Fruit fly (Drosophila melanogaster): ENCODE results near the gene Rpn10.

Rpn10 gene

dm6 chr3L:21515823-21516715 is 20.7 kb upstream of the Rpn10 start, which contains the start of the genes SAK and Cdk12:
Gene SAK (minus strand): TSS chr3L:21515887.
Gene Cdk12 (plus strand): TSS chr3L:21516306.
- TF ChIP-seq CG33017 (tag; optimal IDR thresholded peaks at IDR 0.05) (peak; percentile 89), Crg-1 (GFP tag; optimal IDR thresholded peaks at IDR 0.05) (peak; percentile 84), bab1 (GFP tag; optimal IDR thresholded peaks at IDR 0.05) (peak; percentile 91), ovo (GFP tag; optimal IDR thresholded peaks at IDR 0.05) (peak; percentile 86), CG11617 (GFP tag; optimal IDR thresholded peaks at IDR 0.05) (peak; percentile 95), CG14711 (tag; optimal IDR thresholded peaks at IDR 0.05) (peak; percentile 83), toe (GFP tag; optimal IDR thresholded peaks at IDR 0.05) (peak; percentile 85), cic (GFP tag; optimal IDR thresholded peaks at IDR 0.05) (peak; percentile 59), Hr96 (GFP tag; optimal IDR thresholded peaks at IDR 0.05) (peak; percentile 74), tj (GFP tag; optimal IDR thresholded peaks at IDR 0.05) (peak; percentile 75), CG1620 (GFP tag; optimal IDR thresholded peaks at IDR 0.05) (peak; percentile 60), CG12768 (GFP tag; optimal IDR thresholded peaks at IDR 0.05) (peak; percentile 93), CG7101 (tag; optimal IDR thresholded peaks at IDR 0.05) (peak; percentile 92), Mnt (GFP tag; optimal IDR thresholded peaks at IDR 0.05) (peak; percentile 58), CG5204 (GFP tag; optimal IDR thresholded peaks at IDR 0.05) (peak; percentile 84), CG7045 (GFP tag; optimal IDR thresholded peaks at IDR 0.05) (peak; percentile 94), pad (GFP tag; optimal IDR thresholded peaks at IDR 0.05) (peak; percentile 82), Clk (GFP tag; optimal IDR thresholded peaks at IDR 0.05) (peak; percentile 70), cnc (optimal IDR thresholded peaks at IDR 0.05) (no peak), kay (GFP tag; ENCODE audit: borderline replicate concordance) (peak; percentile 86)

- peak; percentile 45 for TF ChIP-seq CG12768 (GFP tag; optimal IDR thresholded peaks at IDR 0.05)
- no peak for TF ChIP-seq Clk (GFP tag; optimal IDR thresholded peaks at IDR 0.05)
- TF ChIP-seq Crg-1 (GFP tag; optimal IDR thresholded peaks at IDR 0.05) = peak; percentile 46
- TF ChIP-seq toe (GFP tag; optimal IDR thresholded peaks at IDR 0.05) = no peak
- peak; percentile 27 for TF ChIP-seq Mnt (GFP tag; optimal IDR thresholded peaks at IDR 0.05)
- no peak for TF ChIP-seq ovo (GFP tag; optimal IDR thresholded peaks at IDR 0.05)
- TF ChIP-seq pad (GFP tag; optimal IDR thresholded peaks at IDR 0.05) = peak; percentile 25
- TF ChIP-seq CG11617 (GFP tag; optimal IDR thresholded peaks at IDR 0.05) = peak; percentile 19
- TF ChIP-seq CG33017 (tag; optimal IDR thresholded peaks at IDR 0.05) = no peak
- no peak for TF ChIP-seq CG7045 (GFP tag; optimal IDR thresholded peaks at IDR 0.05)
- no peak for TF ChIP-seq tj (GFP tag; optimal IDR thresholded peaks at IDR 0.05)
- TF ChIP-seq CG14711 (tag; optimal IDR thresholded peaks at IDR 0.05) = peak; percentile 47
- TF ChIP-seq kay (GFP tag; ENCODE audit: borderline replicate concordance) = peak; percentile 88
- TF ChIP-seq bab1 (GFP tag; optimal IDR thresholded peaks at IDR 0.05) = peak; percentile 25
- no peak for TF ChIP-seq CG1620 (GFP tag; optimal IDR thresholded peaks at IDR 0.05)
- TF ChIP-seq cnc (optimal IDR thresholded peaks at IDR 0.05) = no peak
- peak; percentile 28 for TF ChIP-seq cic (GFP tag; optimal IDR thresholded peaks at IDR 0.05)
- peak; percentile 39 for TF ChIP-seq Hr96 (GFP tag; optimal IDR thresholded peaks at IDR 0.05)
- peak; percentile 65 for TF ChIP-seq CG7101 (tag; optimal IDR thresholded peaks at IDR 0.05)
- TF ChIP-seq CG5204 (GFP tag; optimal IDR thresholded peaks at IDR 0.05) = no peak
Measured at dm6 chr3L:21516716-21517266, 20.0 kb upstream of the Rpn10 start.

- no peak for TF ChIP-seq Clk (GFP tag; optimal IDR thresholded peaks at IDR 0.05)
- TF ChIP-seq Hr96 (GFP tag; optimal IDR thresholded peaks at IDR 0.05) = no peak
- no peak for TF ChIP-seq ovo (GFP tag; optimal IDR thresholded peaks at IDR 0.05)
- TF ChIP-seq CG1620 (GFP tag; optimal IDR thresholded peaks at IDR 0.05) = no peak
- no peak for TF ChIP-seq tj (GFP tag; optimal IDR thresholded peaks at IDR 0.05)
- no peak for TF ChIP-seq kay (GFP tag; ENCODE audit: borderline replicate concordance)
- TF ChIP-seq cic (GFP tag; optimal IDR thresholded peaks at IDR 0.05) = no peak
Measured at dm6 chr3L:21518345-21518744, 18.5 kb upstream of the Rpn10 start.

- TF ChIP-seq Crg-1 (GFP tag; optimal IDR thresholded peaks at IDR 0.05) (no peak), pad (GFP tag; optimal IDR thresholded peaks at IDR 0.05) (no peak), tj (GFP tag; optimal IDR thresholded peaks at IDR 0.05) (no peak), CG33017 (tag; optimal IDR thresholded peaks at IDR 0.05) (no peak), CG5204 (GFP tag; optimal IDR thresholded peaks at IDR 0.05) (no peak), toe (GFP tag; optimal IDR thresholded peaks at IDR 0.05) (no peak), CG7101 (tag; optimal IDR thresholded peaks at IDR 0.05) (no peak), CG11617 (GFP tag; optimal IDR thresholded peaks at IDR 0.05) (no peak)
Measured at dm6 chr3L:21523059-21523836, 13.6 kb upstream of the Rpn10 start, which contains the start of gene CG7611. Gene CG7611 (plus strand): TSS chr3L:21523186.

- TF ChIP-seq Crg-1 (GFP tag; optimal IDR thresholded peaks at IDR 0.05) (peak; percentile 31), CG1620 (GFP tag; optimal IDR thresholded peaks at IDR 0.05) (peak; percentile 18), tj (GFP tag; optimal IDR thresholded peaks at IDR 0.05) (no peak), CG7045 (GFP tag; optimal IDR thresholded peaks at IDR 0.05) (peak; percentile 24), pad (GFP tag; optimal IDR thresholded peaks at IDR 0.05) (no peak), cnc (optimal IDR thresholded peaks at IDR 0.05) (no peak), CG14711 (tag; optimal IDR thresholded peaks at IDR 0.05) (no peak), CG11617 (GFP tag; optimal IDR thresholded peaks at IDR 0.05) (peak; percentile 39), kay (GFP tag; ENCODE audit: borderline replicate concordance) (no peak), CG12768 (GFP tag; optimal IDR thresholded peaks at IDR 0.05) (peak; percentile 18), Clk (GFP tag; optimal IDR thresholded peaks at IDR 0.05) (peak; percentile 1), bab1 (GFP tag; optimal IDR thresholded peaks at IDR 0.05) (peak; percentile 4), cic (GFP tag; optimal IDR thresholded peaks at IDR 0.05) (peak; percentile 2), Mnt (GFP tag; optimal IDR thresholded peaks at IDR 0.05) (peak; percentile 19), CG7101 (tag; optimal IDR thresholded peaks at IDR 0.05) (peak; percentile 42)
Measured at dm6 chr3L:21524071-21524889, 12.5 kb upstream of the Rpn10 start.
